Fruit fly (Drosophila melanogaster): ENCODE measurements around the gene CG12402.

CG12402 gene

DNA sequence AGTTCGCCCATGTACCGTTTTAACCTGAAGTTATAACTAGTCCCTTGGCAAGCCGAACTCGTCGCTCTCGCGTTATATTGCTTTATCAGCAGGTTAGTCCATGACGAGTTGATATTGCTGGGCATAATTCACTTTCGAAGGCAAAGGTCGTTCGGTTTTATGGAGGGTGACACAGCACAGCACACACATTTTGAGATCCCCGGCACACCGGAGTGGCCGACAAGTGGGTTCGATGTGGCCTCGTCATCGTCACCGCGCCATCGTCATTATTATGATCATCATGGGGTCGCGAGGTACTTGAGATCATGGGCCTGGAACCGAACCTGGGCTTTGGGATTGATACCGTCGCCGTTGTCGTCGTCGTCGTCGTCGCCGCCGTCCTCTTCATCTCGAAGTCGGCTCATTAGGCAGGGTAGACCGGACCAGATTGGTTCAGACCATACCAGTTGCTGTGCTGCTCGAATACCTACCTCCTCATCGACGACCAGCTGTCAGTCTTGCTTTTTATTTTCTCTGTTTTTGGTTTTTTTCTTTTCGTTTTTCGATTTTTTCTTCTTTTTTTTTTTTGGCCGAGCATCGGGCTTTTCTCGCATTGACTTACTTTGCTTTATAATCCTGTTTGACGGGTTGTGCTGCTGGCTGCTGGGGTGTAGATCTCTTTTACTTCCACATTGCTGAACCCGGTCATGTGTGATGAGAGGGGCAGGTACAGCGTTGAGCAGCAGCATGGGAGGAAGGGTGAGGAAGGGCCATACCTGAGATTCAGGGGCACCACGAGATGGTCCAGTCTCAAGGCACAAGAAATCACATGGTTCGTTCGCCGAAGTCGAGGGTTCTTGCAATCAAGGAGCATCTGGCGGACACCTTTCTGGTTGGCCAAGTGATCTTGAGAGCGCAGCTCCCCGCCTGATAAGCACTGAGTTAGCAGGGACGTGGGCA lies 46.8 kb downstream of the CG12402 start (continued):
- TF ChIP-seq CG12299 (tag; optimal IDR thresholded peaks at IDR 0.05) (no peak), CG2712 (tag; optimal IDR thresholded peaks at IDR 0.05) (no peak), dmrt11E (tag; optimal IDR thresholded peaks at IDR 0.05) (no peak), CG7271 (tag; optimal IDR thresholded peaks at IDR 0.05) (no peak), CG31441 (GFP tag; IDR thresholded peaks at IDR 0.05) (no peak), D19B (GFP tag; optimal IDR thresholded peaks at IDR 0.05) (no peak), CG32767 (GFP tag; IDR thresholded peaks at IDR 0.05) (no peak), MBD-R2 (GFP tag; IDR thresholded peaks at IDR 0.05) (no peak), sug (tag; optimal IDR thresholded peaks at IDR 0.05) (no peak), tio (GFP tag; optimal IDR thresholded peaks at IDR 0.05) (peak; percentile 25), CG15073 (GFP tag; optimal IDR thresholded peaks at IDR 0.05) (no peak), Hr78 (GFP tag; optimal IDR thresholded peaks at IDR 0.05) (peak in 1 of 2 experiments; percentile 49), CG8290 (GFP tag; optimal IDR thresholded peaks at IDR 0.05) (no peak), CG8290 (tag; optimal IDR thresholded peaks at IDR 0.05) (peak in 1 of 2 experiments; percentile 27), ftz-f1 (GFP tag; optimal IDR thresholded peaks at IDR 0.05) (peak; percentile 68), CG10543 (GFP tag; optimal IDR thresholded peaks at IDR 0.05) (peak; percentile 41), CG2678 (tag; optimal IDR thresholded peaks at IDR 0.05) (no peak), CG7357 (GFP tag; IDR thresholded peaks at IDR 0.05) (no peak), CHES-1-like (GFP tag; optimal IDR thresholded peaks at IDR 0.05) (no peak), pb (GFP tag; optimal IDR thresholded peaks at IDR 0.05) (no peak), CG4707 (GFP tag; optimal IDR thresholded peaks at IDR 0.05) (no peak), CG14710 (tag; optimal IDR thresholded peaks at IDR 0.05) (no peak), gem (tag; optimal IDR thresholded peaks at IDR 0.05) (peak; percentile 12), Blimp-1 (GFP tag; optimal IDR thresholded peaks at IDR 0.05) (peak; percentile 52), lbe (GFP tag; optimal IDR thresholded peaks at IDR 0.05) (peak; percentile 77), mirr (GFP tag; optimal IDR thresholded peaks at IDR 0.05) (peak; percentile 20), gce (GFP tag; IDR thresholded peaks at IDR 0.05) (no peak), jing (GFP tag; optimal IDR thresholded peaks at IDR 0.05) (no peak), Dref (GFP tag; IDR thresholded peaks at IDR 0.05) (no peak), ase (GFP tag; IDR thresholded peaks at IDR 0.05) (0 out of 3 replicates have a peak, but pooled peaks have one; percentile 4), toy (GFP tag; IDR thresholded peaks at IDR 0.05) (no peak), CG31365 (tag; optimal IDR thresholded peaks at IDR 0.05) (no peak), corto (GFP tag; optimal IDR thresholded peaks at IDR 0.05) (peak; percentile 86), CG9437 (GFP tag; optimal IDR thresholded peaks at IDR 0.05) (no peak), row (GFP tag; IDR thresholded peaks at IDR 0.05) (no peak), zfh1 (GFP tag; IDR thresholded peaks at IDR 0.05) (no peak), hth (optimal IDR thresholded peaks at IDR 0.05) (no peak), sd (tag; optimal IDR thresholded peaks at IDR 0.05) (peak; percentile 44), wor (GFP tag; IDR thresholded peaks at IDR 0.05) (no peak), CkIIα-i1 (GFP tag; IDR thresholded peaks at IDR 0.05) (no peak), Ets65A (GFP tag) (no peak), HLH4C (GFP tag; IDR thresholded peaks at IDR 0.05; ENCODE audit: partially characterized antibody) (no peak), CG33557 (GFP tag; optimal IDR thresholded peaks at IDR 0.05) (no peak)
